Worm (Caenorhabditis elegans): ENCODE measurements around the gene F18G5.6.

F18G5.6 gene

DNA sequence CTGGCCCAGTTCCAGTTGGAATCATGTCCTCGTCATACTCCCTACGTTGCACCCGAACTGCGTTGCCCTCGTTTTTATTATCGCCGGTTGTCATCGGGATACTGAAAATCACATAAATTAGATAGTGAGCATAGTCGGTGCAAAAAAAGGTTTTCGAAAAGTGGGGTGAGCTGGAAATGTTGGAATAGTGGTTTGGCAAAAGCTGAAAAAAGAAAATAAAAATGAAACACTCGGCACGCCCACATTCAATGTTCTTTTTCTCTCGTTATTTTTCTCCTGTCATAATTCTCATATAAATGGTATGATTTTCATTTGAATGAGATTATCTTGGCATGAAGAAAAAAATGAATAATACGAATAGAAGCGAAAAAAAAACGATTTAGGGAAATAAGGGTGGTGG lies at the start of gene F18G5.6:
Gene F18G5.6 (minus strand): TSS at position 101 of the 400 bp plus-strand sequence.
- no peak for TF ChIP-seq him-1 (tag; optimal IDR thresholded peaks at IDR 0.05)
- TF ChIP-seq dao-5 (tag; optimal IDR thresholded peaks at IDR 0.05): no peak
- TF ChIP-seq W03F9.2 (tag; optimal IDR thresholded peaks at IDR 0.05): no peak

DNA sequence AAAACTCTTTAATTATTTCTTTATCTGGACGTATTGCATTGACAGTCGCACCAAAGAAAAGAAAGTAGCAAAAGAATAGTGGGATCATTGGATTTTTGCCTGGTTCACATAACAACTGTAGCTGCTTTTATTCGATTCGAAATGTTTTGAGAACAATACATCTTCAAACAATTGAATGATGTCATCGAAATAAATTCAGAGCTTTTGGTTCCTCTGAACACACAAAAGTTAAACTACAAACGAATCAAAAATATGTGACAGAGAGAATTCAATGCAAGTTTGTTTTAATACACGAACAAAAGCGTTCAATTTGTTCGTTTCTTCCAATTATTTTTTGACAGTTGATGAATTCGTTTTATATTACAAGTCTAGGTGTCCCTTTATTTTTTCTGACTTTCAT lies 47.1 kb upstream of the F18G5.6 start, which contains the start of gene H29C22.1:
Gene H29C22.1 (minus strand): TSS at position 101 of the 400 bp plus-strand sequence.
- TF ChIP-seq dao-5 (tag; optimal IDR thresholded peaks at IDR 0.05): no peak
- TF ChIP-seq him-1 (tag; optimal IDR thresholded peaks at IDR 0.05): no peak
- no peak for TF ChIP-seq W03F9.2 (tag; optimal IDR thresholded peaks at IDR 0.05)

- TF ChIP-seq W03F9.2 (tag; optimal IDR thresholded peaks at IDR 0.05): no peak
- TF ChIP-seq him-1 (tag; optimal IDR thresholded peaks at IDR 0.05): no peak
- TF ChIP-seq dao-5 (tag; optimal IDR thresholded peaks at IDR 0.05): no peak
These were observed 39.3 kb upstream of the F18G5.6 start, which contains the start of gene tmc-2 for ce11 chrX:9303422-9303821. Gene tmc-2, plus strand, starts transcription at chrX:9303722.

- TF ChIP-seq him-1 (tag; optimal IDR thresholded peaks at IDR 0.05) (no peak), W03F9.2 (tag; optimal IDR thresholded peaks at IDR 0.05) (no peak), dao-5 (tag; optimal IDR thresholded peaks at IDR 0.05) (no peak)
These were observed 38.6 kb upstream of the F18G5.6 start for ce11 chrX:9302763-9303162.

- TF ChIP-seq dao-5 (tag; optimal IDR thresholded peaks at IDR 0.05) (no peak), him-1 (tag; optimal IDR thresholded peaks at IDR 0.05) (no peak), W03F9.2 (tag; optimal IDR thresholded peaks at IDR 0.05) (no peak)
These were observed 36.2 kb upstream of the F18G5.6 start for ce11 chrX:9300379-9300778.

ce11 chrX:9298846-9299245 lies 34.7 kb upstream of the F18G5.6 start, which contains the start of gene B0416.2:
Gene B0416.2, plus strand, starts transcription at chrX:9299146.
- TF ChIP-seq W03F9.2 (tag; optimal IDR thresholded peaks at IDR 0.05): no peak
- no peak for TF ChIP-seq dao-5 (tag; optimal IDR thresholded peaks at IDR 0.05)
- TF ChIP-seq him-1 (tag; optimal IDR thresholded peaks at IDR 0.05): no peak

DNA sequence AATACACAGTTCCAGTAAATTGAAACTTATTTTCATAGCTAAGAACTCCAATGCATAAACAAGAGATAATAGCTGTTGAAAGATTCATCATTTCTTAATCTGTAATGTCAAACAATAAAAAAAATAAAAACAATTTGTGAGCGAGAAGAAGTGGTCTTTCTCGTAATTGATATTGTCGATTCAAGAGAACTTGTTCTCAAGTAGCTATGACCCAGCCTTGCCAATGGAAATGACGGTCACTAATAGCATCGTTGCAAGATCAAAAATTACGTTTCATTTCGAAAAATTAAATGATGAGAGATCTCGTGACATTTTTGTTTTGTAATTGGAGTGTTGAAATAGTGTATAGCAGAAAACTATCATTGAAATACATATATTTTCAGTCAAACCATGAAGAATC lies 33.7 kb upstream of the F18G5.6 start, which contains the start of gene B0416.7:
Gene B0416.7 (minus strand): TSS at position 101 of the 400 bp plus-strand sequence.
- TF ChIP-seq him-1 (tag; optimal IDR thresholded peaks at IDR 0.05) (no peak), dao-5 (tag; optimal IDR thresholded peaks at IDR 0.05) (no peak), W03F9.2 (tag; optimal IDR thresholded peaks at IDR 0.05) (no peak)

ce11 chrX:9296591-9296990 lies 32.5 kb upstream of the F18G5.6 start, which contains the start of gene gly-13:
Gene gly-13, minus strand, starts transcription at chrX:9296622.
- no peak for TF ChIP-seq him-1 (tag; optimal IDR thresholded peaks at IDR 0.05)
- TF ChIP-seq dao-5 (tag; optimal IDR thresholded peaks at IDR 0.05): no peak
- TF ChIP-seq W03F9.2 (tag; optimal IDR thresholded peaks at IDR 0.05): no peak

- TF ChIP-seq W03F9.2 (tag; optimal IDR thresholded peaks at IDR 0.05): no peak
- TF ChIP-seq dao-5 (tag; optimal IDR thresholded peaks at IDR 0.05): no peak
- no peak for TF ChIP-seq him-1 (tag; optimal IDR thresholded peaks at IDR 0.05)
These were observed 31.3 kb upstream of the F18G5.6 start for ce11 chrX:9295471-9295870.

ce11 chrX:9291345-9291744 lies 27.2 kb upstream of the F18G5.6 start, which contains the start of gene B0416.3:
Gene B0416.3, plus strand, starts transcription at chrX:9291645.
- no peak for TF ChIP-seq dao-5 (tag; optimal IDR thresholded peaks at IDR 0.05)
- TF ChIP-seq W03F9.2 (tag; optimal IDR thresholded peaks at IDR 0.05): no peak
- TF ChIP-seq him-1 (tag; optimal IDR thresholded peaks at IDR 0.05): no peak

DNA sequence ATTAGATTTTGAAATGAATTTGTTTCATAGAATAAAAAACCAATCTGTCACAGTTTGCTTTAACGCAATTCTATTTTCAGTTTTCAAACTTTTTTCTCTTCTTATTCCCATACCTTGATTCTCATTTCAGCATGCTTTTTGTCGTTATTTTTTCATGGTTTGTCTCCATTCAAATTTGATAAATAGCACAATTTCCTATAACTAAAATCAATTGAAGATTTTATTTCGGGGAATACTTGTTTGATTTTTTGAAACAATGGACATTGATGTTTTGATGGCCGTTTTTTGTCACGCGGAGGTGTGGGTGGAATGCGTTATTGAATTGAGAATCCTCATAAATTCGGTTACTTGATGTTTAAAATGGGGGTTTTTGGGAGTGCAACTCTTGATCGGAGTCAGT lies 18.9 kb upstream of the F18G5.6 start, which contains the start of gene B0416.11:
Gene B0416.11 (minus strand): TSS at position 101 of the 400 bp plus-strand sequence.
- TF ChIP-seq him-1 (tag; optimal IDR thresholded peaks at IDR 0.05) (no peak), W03F9.2 (tag; optimal IDR thresholded peaks at IDR 0.05) (no peak), dao-5 (tag; optimal IDR thresholded peaks at IDR 0.05) (no peak)

DNA sequence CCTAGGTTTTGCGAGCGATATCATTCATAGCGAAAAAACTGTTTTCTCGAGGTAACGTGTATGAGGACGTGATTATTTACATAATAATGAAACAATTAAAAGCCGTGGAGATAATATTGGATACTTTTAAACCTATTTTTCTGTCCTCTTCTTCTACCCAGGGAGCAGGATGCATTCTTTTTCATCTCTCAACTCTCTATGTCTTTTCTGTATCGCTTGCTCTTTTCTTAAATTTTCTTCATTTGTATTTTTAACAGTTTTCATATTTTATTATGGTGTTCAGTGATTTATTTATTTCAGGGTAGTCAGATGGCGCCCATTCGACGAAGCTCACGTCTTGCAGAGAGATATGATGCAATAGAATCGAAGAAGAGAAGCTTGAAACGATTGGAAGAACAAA lies 14.5 kb upstream of the F18G5.6 start, which contains the start of gene B0416.4:
Gene B0416.4 (plus strand): TSS at position 301 of the 400 bp plus-strand sequence.
- TF ChIP-seq W03F9.2 (tag; optimal IDR thresholded peaks at IDR 0.05) (no peak), him-1 (tag; optimal IDR thresholded peaks at IDR 0.05) (no peak), dao-5 (tag; optimal IDR thresholded peaks at IDR 0.05) (no peak)

- TF ChIP-seq W03F9.2 (tag; optimal IDR thresholded peaks at IDR 0.05) (no peak), dao-5 (tag; optimal IDR thresholded peaks at IDR 0.05) (no peak), him-1 (tag; optimal IDR thresholded peaks at IDR 0.05) (no peak)
These were observed 10.4 kb upstream of the F18G5.6 start, which contains the start of gene B0416.10 for ce11 chrX:9274574-9274973. Gene B0416.10, minus strand, starts transcription at chrX:9274674.

DNA sequence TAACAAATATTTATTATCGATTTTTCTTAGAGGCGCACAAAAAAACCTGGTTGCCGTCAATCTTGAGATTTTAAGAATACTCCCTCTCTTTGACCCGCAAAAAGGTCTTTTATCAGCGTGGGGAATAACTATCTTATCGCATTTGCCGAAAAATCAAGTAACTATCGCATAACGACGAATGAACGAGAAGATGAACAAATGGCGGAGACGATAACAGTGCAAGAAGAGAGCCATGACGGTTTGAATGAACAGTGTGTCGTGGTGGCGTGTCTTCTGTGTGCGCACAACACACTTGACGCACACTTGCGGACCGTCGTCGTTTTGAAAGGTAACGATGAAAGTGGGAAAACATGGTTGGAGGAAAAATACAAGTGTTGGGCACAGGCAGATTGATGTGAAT lies 7.8 kb upstream of the F18G5.6 start:
- TF ChIP-seq dao-5 (tag; optimal IDR thresholded peaks at IDR 0.05) (no peak), him-1 (tag; optimal IDR thresholded peaks at IDR 0.05) (no peak), W03F9.2 (tag; optimal IDR thresholded peaks at IDR 0.05) (no peak)

DNA sequence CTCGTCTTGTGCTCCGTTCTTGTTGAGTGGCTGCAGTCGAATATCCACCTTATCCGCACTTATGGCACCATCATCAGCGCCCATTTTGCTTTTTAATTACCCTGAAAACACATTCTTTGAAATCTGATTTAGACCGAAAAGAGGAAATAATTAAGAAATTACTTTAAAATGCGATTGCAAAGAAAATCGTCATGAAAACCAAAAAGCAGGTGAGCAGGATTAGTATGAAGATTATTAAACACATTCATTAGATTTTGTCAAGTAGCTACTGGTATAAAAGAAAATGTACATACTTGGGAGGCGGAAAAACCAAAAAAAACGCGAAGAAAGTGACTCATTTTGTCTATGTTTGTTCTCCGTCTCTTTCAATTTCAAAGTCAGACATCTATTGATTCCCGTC lies 6.6 kb upstream of the F18G5.6 start, which contains the start of gene B0416.5:
Gene B0416.5 (minus strand): TSS at position 101 of the 400 bp plus-strand sequence.
- no peak for TF ChIP-seq him-1 (tag; optimal IDR thresholded peaks at IDR 0.05)
- no peak for TF ChIP-seq W03F9.2 (tag; optimal IDR thresholded peaks at IDR 0.05)
- no peak for TF ChIP-seq dao-5 (tag; optimal IDR thresholded peaks at IDR 0.05)
